Worm (Caenorhabditis elegans) whole organism, late embryonic: ENCODE data around the gene T08G3.6.

Source experiments
- C38D4.7 ChIP-seq: fragments of 200-800 bp; sonication (Bioruptor generic); optimal IDR thresholded peaks from 2 replicates; lab custom pipeline; 2018; ENCODE audit warnings: mild to moderate bottlenecking, missing genetic modification characterization, moderate library complexity, missing compliant biosample characterization
- F13H6.1 ChIP-seq: sonication (generic microtip); optimal IDR thresholded peaks from 2 replicates; lab custom pipeline; 2016; ENCODE audit warnings: missing genetic modification characterization, missing compliant biosample characterization
- K09A11.1 ChIP-seq: sonication (generic microtip); optimal IDR thresholded peaks from 2 replicates; lab custom pipeline; 2017; ENCODE audit warnings: antibody characterized with exemption, mild to moderate bottlenecking, missing genetic modification characterization, missing compliant biosample characterization; ENCODE audit not compliant: insufficient read depth
- Y22D7AL.16 ChIP-seq: sonication (generic microtip); optimal IDR thresholded peaks from 2 replicates; lab custom pipeline; 2016; ENCODE audit warnings: missing genetic modification characterization, missing compliant biosample characterization
- ama-1 ChIP-seq: fragments of 150-350 bp; optimal IDR thresholded peaks from 2 replicates; lab custom pipeline; 2014
- ceh-14 ChIP-seq: sonication (generic microtip); optimal IDR thresholded peaks from 2 replicates; lab custom pipeline; 2016; ENCODE audit warnings: missing genotype, missing genetic modification characterization, missing compliant biosample characterization
- ceh-19 ChIP-seq: fragments of 200-800 bp; sonication (Bioruptor generic); optimal IDR thresholded peaks from 2 replicates; lab custom pipeline; 2018; ENCODE audit warnings: mild to moderate bottlenecking, missing genetic modification characterization, missing compliant biosample characterization
- ceh-22 ChIP-seq: sonication (generic microtip); optimal IDR thresholded peaks from 2 replicates; lab custom pipeline; 2017; ENCODE audit warnings: missing biosample characterization, missing genetic modification characterization
- ceh-24 ChIP-seq: sonication (generic microtip); optimal IDR thresholded peaks from 2 replicates; lab custom pipeline; 2016; ENCODE audit warnings: mild to moderate bottlenecking, missing genetic modification characterization, missing compliant biosample characterization
- ceh-30 ChIP-seq: fragments of 150-350 bp; optimal IDR thresholded peaks from 2 replicates; lab custom pipeline; 2014; ENCODE audit warnings: missing biosample characterization, missing genetic modification characterization
- ceh-31 ChIP-seq: sonication (generic microtip); optimal IDR thresholded peaks from 2 replicates; lab custom pipeline; 2016; ENCODE audit warnings: missing genetic modification characterization, missing compliant biosample characterization
- ceh-34 ChIP-seq: sonication (generic microtip); optimal IDR thresholded peaks from 2 replicates; lab custom pipeline; 2016; ENCODE audit warnings: mild to moderate bottlenecking, missing genetic modification characterization, missing compliant biosample characterization
- ceh-45 ChIP-seq: fragments of 200-800 bp; sonication (Bioruptor generic); IDR thresholded peaks from 2 replicates; pipeline ENCODE4 v1.3.6; 2022; ENCODE audit warnings: missing genetic modification reagents, missing genetic modification characterization, missing compliant biosample characterization
- ceh-6 ChIP-seq: fragments of 200-800 bp; sonication (Bioruptor generic); optimal IDR thresholded peaks from 2 replicates; lab custom pipeline; 2018; ENCODE audit warnings: mild to moderate bottlenecking, missing genetic modification characterization, missing compliant biosample characterization
- che-1 ChIP-seq: sonication (generic microtip); optimal IDR thresholded peaks from 2 replicates; lab custom pipeline; 2016; ENCODE audit warnings: mild to moderate bottlenecking, missing genetic modification characterization, missing compliant biosample characterization
- dmd-4 ChIP-seq: sonication (generic microtip); optimal IDR thresholded peaks from 2 replicates; lab custom pipeline; 2016; ENCODE audit warnings: borderline replicate concordance, missing genetic modification characterization, missing compliant biosample characterization
- dve-1 ChIP-seq: sonication (generic microtip); optimal IDR thresholded peaks from 2 replicates; lab custom pipeline; 2017; ENCODE audit warnings: antibody characterized with exemption, mild to moderate bottlenecking, missing genetic modification characterization, missing compliant biosample characterization
- elt-2 ChIP-seq: sonication (generic microtip); optimal IDR thresholded peaks from 2 replicates; lab custom pipeline; 2016; ENCODE audit warnings: missing genetic modification reagents, missing genetic modification characterization, missing compliant biosample characterization
- ets-4 ChIP-seq: sonication (generic microtip); optimal IDR thresholded peaks from 2 replicates; lab custom pipeline; 2016; ENCODE audit warnings: missing genetic modification characterization, missing compliant biosample characterization
- fax-1 ChIP-seq: sonication (generic microtip); optimal IDR thresholded peaks from 2 replicates; lab custom pipeline; 2016; ENCODE audit warnings: missing genotype, missing genetic modification characterization, missing compliant biosample characterization
- fkh-10 ChIP-seq: fragments of 150-350 bp; optimal IDR thresholded peaks from 2 replicates; lab custom pipeline; 2014; ENCODE audit warnings: missing biosample characterization, missing genetic modification reagents, missing genetic modification characterization
- fkh-6 ChIP-seq: sonication (generic microtip); optimal IDR thresholded peaks from 2 replicates; lab custom pipeline; 2016; ENCODE audit warnings: missing genetic modification characterization, missing compliant biosample characterization
- gmeb-2 ChIP-seq: sonication (generic microtip); optimal IDR thresholded peaks from 2 replicates; lab custom pipeline; 2016; ENCODE audit warnings: missing genetic modification characterization, inconsistent platforms, missing compliant biosample characterization
- hlh-13 ChIP-seq: fragments of 200-800 bp; sonication (Bioruptor generic); optimal IDR thresholded peaks from 2 replicates; lab custom pipeline; 2018; ENCODE audit warnings: mild to moderate bottlenecking, missing genetic modification characterization, missing compliant biosample characterization
- lim-6 ChIP-seq: sonication (generic microtip); optimal IDR thresholded peaks from 2 replicates; lab custom pipeline; 2016; ENCODE audit warnings: missing genetic modification characterization, missing compliant biosample characterization
- lin-11 ChIP-seq: fragments of 200-800 bp; sonication (Bioruptor generic); optimal IDR thresholded peaks from 2 replicates; lab custom pipeline; 2018; ENCODE audit warnings: mild to moderate bottlenecking, missing genetic modification characterization, missing compliant biosample characterization
- madf-2 ChIP-seq: sonication (generic microtip); optimal IDR thresholded peaks from 2 replicates; lab custom pipeline; 2017; ENCODE audit warnings: missing genetic modification characterization, missing compliant biosample characterization
- nfya-1 ChIP-seq: sonication (generic microtip); optimal IDR thresholded peaks from 2 replicates; lab custom pipeline; 2017; ENCODE audit warnings: missing genetic modification characterization, mild to moderate bottlenecking, missing compliant biosample characterization, antibody characterized with exemption, moderate library complexity
- nhr-232 ChIP-seq: sonication (generic microtip); optimal IDR thresholded peaks from 2 replicates; lab custom pipeline; 2016; ENCODE audit warnings: missing genetic modification characterization, missing compliant biosample characterization
- odd-2 ChIP-seq: sonication (generic microtip); optimal IDR thresholded peaks from 2 replicates; lab custom pipeline; 2017; ENCODE audit warnings: antibody characterized with exemption, mild to moderate bottlenecking, missing genetic modification characterization, missing compliant biosample characterization
- pat-9 ChIP-seq: fragments of 200-800 bp; sonication (Bioruptor generic); optimal IDR thresholded peaks from 2 replicates; lab custom pipeline; 2018; ENCODE audit warnings: mild to moderate bottlenecking, missing genetic modification characterization, moderate library complexity, missing compliant biosample characterization
- pax-1 ChIP-seq: fragments of 150-350 bp; optimal IDR thresholded peaks from 2 replicates; lab custom pipeline; 2014; ENCODE audit warnings: missing biosample characterization, missing genetic modification characterization
- pha-2 ChIP-seq: sonication (generic microtip); optimal IDR thresholded peaks from 2 replicates; lab custom pipeline; 2017; ENCODE audit warnings: mild to moderate bottlenecking, missing genetic modification characterization, missing compliant biosample characterization
- pha-4 ChIP-seq: fragments of 150-350 bp; optimal IDR thresholded peaks from 2 replicates; lab custom pipeline; 2018; ENCODE audit warnings: missing biosample characterization, missing genetic modification reagents, missing genetic modification characterization
- pqm-1 ChIP-seq: sonication (generic microtip); optimal IDR thresholded peaks from 2 replicates; lab custom pipeline; 2016; ENCODE audit warnings: missing genetic modification characterization, missing compliant biosample characterization
- ref-2 ChIP-seq: sonication (generic microtip); optimal IDR thresholded peaks from 2 replicates; lab custom pipeline; 2016; ENCODE audit warnings: missing genetic modification characterization, missing compliant biosample characterization
- rnt-1 ChIP-seq: sonication (generic microtip); optimal IDR thresholded peaks from 2 replicates; lab custom pipeline; 2016; ENCODE audit warnings: missing genetic modification characterization, missing compliant biosample characterization
- sdc-2 ChIP-seq: sonication (generic microtip); optimal IDR thresholded peaks from 2 replicates; lab custom pipeline; 2016; ENCODE audit warnings: missing genotype, missing genetic modification characterization, missing compliant biosample characterization
- sox-2 ChIP-seq: fragments of 200-800 bp; sonication (Bioruptor generic); IDR thresholded peaks from 2 replicates; pipeline ENCODE4 v1.3.6; 2022; ENCODE audit warnings: missing genetic modification reagents, missing genetic modification characterization, missing compliant biosample characterization
- sox-4 ChIP-seq: sonication (generic microtip); optimal IDR thresholded peaks from 2 replicates; lab custom pipeline; 2017; ENCODE audit warnings: mild to moderate bottlenecking, missing genetic modification characterization, inconsistent platforms, missing compliant biosample characterization
- syd-9 ChIP-seq: sonication (generic microtip); optimal IDR thresholded peaks from 2 replicates; lab custom pipeline; 2016; ENCODE audit warnings: mild to moderate bottlenecking, missing genetic modification characterization, moderate library complexity, missing compliant biosample characterization
- tbx-2 ChIP-seq: sonication (generic microtip); optimal IDR thresholded peaks from 2 replicates; lab custom pipeline; 2016; ENCODE audit warnings: missing genetic modification characterization, missing compliant biosample characterization
- ttx-3 ChIP-seq: sonication (generic microtip); optimal IDR thresholded peaks from 2 replicates; lab custom pipeline; 2016; ENCODE audit warnings: missing genetic modification reagents, missing genetic modification characterization, missing compliant biosample characterization
- unc-86 ChIP-seq: sonication (generic microtip); optimal IDR thresholded peaks from 2 replicates; lab custom pipeline; 2016; ENCODE audit warnings: missing genetic modification characterization, missing compliant biosample characterization
- ztf-16 ChIP-seq: sonication (generic microtip); optimal IDR thresholded peaks from 2 replicates; lab custom pipeline; 2017; ENCODE audit warnings: missing genetic modification characterization, missing compliant biosample characterization

Gene T08G3.6

ce11 chrV:16401519-16401918 is 44.3 kb upstream of the T08G3.6 start, which contains the start of gene F13A7.14 (continued):
- TF ChIP-seq ets-4 (tag; lab: Kevin White, UChicago), result peak; percentile 92
- TF ChIP-seq ceh-6 (GFP tag; lab: Kevin White, UChicago), result no peak
- TF ChIP-seq madf-2 (tag; lab: Kevin White, UChicago), result no peak
- no peak for TF ChIP-seq K09A11.1 (tag; lab: Kevin White, UChicago)
- no peak for TF ChIP-seq pha-4
- no peak for TF ChIP-seq sox-2 (GFP tag; lab: Robert Waterston, UW)
- no peak for TF ChIP-seq Y22D7AL.16 (tag; lab: Kevin White, UChicago)
- no peak for TF ChIP-seq ztf-16 (tag; lab: Kevin White, UChicago)
- TF ChIP-seq rnt-1 (tag; lab: Kevin White, UChicago), result peak; percentile 77
- peak; percentile 31 for TF ChIP-seq nfya-1 (tag; lab: Kevin White, UChicago)
- TF ChIP-seq nhr-232 (tag; lab: Kevin White, UChicago), result no peak
- TF ChIP-seq tbx-2 (tag; lab: Kevin White, UChicago), result peak; percentile 68
- TF ChIP-seq ceh-34 (tag; lab: Kevin White, UChicago), result peak; percentile 53
- no peak for TF ChIP-seq pat-9 (tag; lab: Kevin White, UChicago)
- TF ChIP-seq ceh-14 (tag; lab: Kevin White, UChicago), result peak; percentile 80
- no peak for TF ChIP-seq ceh-19 (GFP tag; lab: Kevin White, UChicago)
- TF ChIP-seq pax-1 (tag; lab: Kevin White, UChicago), result no peak
- no peak for TF ChIP-seq elt-2 (tag; lab: Kevin White, UChicago)
- no peak for TF ChIP-seq fkh-10 (GFP tag; lab: Kevin White, UChicago)
- TF ChIP-seq pha-2 (tag; lab: Kevin White, UChicago), result no peak
- no peak for TF ChIP-seq hlh-13 (GFP tag; lab: Kevin White, UChicago)
- peak; percentile 57 for TF ChIP-seq F13H6.1 (tag; lab: Kevin White, UChicago)
- no peak for TF ChIP-seq ceh-24 (tag; lab: Kevin White, UChicago)
- TF ChIP-seq ama-1 (lab: Kevin White, UChicago), result no peak
- peak; percentile 60 for TF ChIP-seq lim-6
- no peak for TF ChIP-seq fkh-6
- no peak for TF ChIP-seq sox-4 (tag; lab: Kevin White, UChicago)
- peak; percentile 86 for TF ChIP-seq ref-2 (tag; lab: Kevin White, UChicago)
- TF ChIP-seq ceh-30 (tag; lab: Kevin White, UChicago), result no peak
- no peak for TF ChIP-seq ceh-45
- TF ChIP-seq pqm-1 (tag; lab: Kevin White, UChicago), result no peak
- no peak for TF ChIP-seq odd-2 (tag; lab: Kevin White, UChicago)
- peak; percentile 51 for TF ChIP-seq fax-1 (tag; lab: Kevin White, UChicago)
- no peak for TF ChIP-seq unc-86 (tag; lab: Kevin White, UChicago)
- no peak for TF ChIP-seq dve-1 (tag; lab: Kevin White, UChicago)

ce11 chrV:16403974-16404373 is 41.8 kb upstream of the T08G3.6 start, which contains the start of gene syp-1:
Gene syp-1 (plus strand): TSS chrV:16404274.
- TF ChIP-seq ceh-22 (tag; lab: Kevin White, UChicago) (no peak), pqm-1 (tag; lab: Kevin White, UChicago) (no peak)

- TF ChIP-seq lin-11 (tag; lab: Kevin White, UChicago), result no peak
- TF ChIP-seq ttx-3 (tag; lab: Kevin White, UChicago), result no peak
- no peak for TF ChIP-seq ceh-19 (GFP tag; lab: Kevin White, UChicago)
- no peak for TF ChIP-seq fax-1 (tag; lab: Kevin White, UChicago)
- TF ChIP-seq gmeb-2 (tag; lab: Kevin White, UChicago), result no peak
- TF ChIP-seq lim-6, result no peak
- no peak for TF ChIP-seq ceh-45
- no peak for TF ChIP-seq ceh-14 (tag; lab: Kevin White, UChicago)
- no peak for TF ChIP-seq C38D4.7
- no peak for TF ChIP-seq F13H6.1 (tag; lab: Kevin White, UChicago)
- no peak for TF ChIP-seq sdc-2 (tag; lab: Kevin White, UChicago)
- no peak for TF ChIP-seq ama-1 (lab: Kevin White, UChicago)
- TF ChIP-seq sox-2 (GFP tag; lab: Robert Waterston, UW), result no peak
- TF ChIP-seq ceh-34 (tag; lab: Kevin White, UChicago), result no peak
- no peak for TF ChIP-seq che-1 (tag; lab: Kevin White, UChicago)
- no peak for TF ChIP-seq Y22D7AL.16 (tag; lab: Kevin White, UChicago)
- TF ChIP-seq K09A11.1 (tag; lab: Kevin White, UChicago), result no peak
- TF ChIP-seq dmd-4 (tag; lab: Kevin White, UChicago), result no peak
- TF ChIP-seq ceh-31 (tag; lab: Kevin White, UChicago), result no peak
- TF ChIP-seq syd-9 (tag; lab: Kevin White, UChicago), result no peak
These were observed 40.4 kb upstream of the T08G3.6 start for ce11 chrV:16405366-16405765.
